Worm (Caenorhabditis elegans): ENCODE data around the gene C45H4.13.

The C45H4.13 gene

ce11 chrV:2150876-2151275, at the start of gene C45H4.13:
TSS of gene C45H4.13 (minus strand) at chrV:2150976.
- TF ChIP-seq hnd-1 (tag; optimal IDR thresholded peaks at IDR 0.05) (no peak), ets-7 (tag; optimal IDR thresholded peaks at IDR 0.05) (no peak), tbx-37 (GFP tag; conservative IDR thresholded peaks at IDR 0.05) (no peak), sea-1 (GFP tag; conservative IDR thresholded peaks at IDR 0.05) (no peak), flt-1 (GFP tag; IDR thresholded peaks at IDR 0.05) (no peak), scrt-1 (GFP tag; IDR thresholded peaks at IDR 0.05) (no peak), ceh-13 (GFP tag; optimal IDR thresholded peaks at IDR 0.05) (no peak), aly-1 (tag; optimal IDR thresholded peaks at IDR 0.05) (no peak), tbx-11 (GFP tag; IDR thresholded peaks at IDR 0.05) (no peak)

DNA sequence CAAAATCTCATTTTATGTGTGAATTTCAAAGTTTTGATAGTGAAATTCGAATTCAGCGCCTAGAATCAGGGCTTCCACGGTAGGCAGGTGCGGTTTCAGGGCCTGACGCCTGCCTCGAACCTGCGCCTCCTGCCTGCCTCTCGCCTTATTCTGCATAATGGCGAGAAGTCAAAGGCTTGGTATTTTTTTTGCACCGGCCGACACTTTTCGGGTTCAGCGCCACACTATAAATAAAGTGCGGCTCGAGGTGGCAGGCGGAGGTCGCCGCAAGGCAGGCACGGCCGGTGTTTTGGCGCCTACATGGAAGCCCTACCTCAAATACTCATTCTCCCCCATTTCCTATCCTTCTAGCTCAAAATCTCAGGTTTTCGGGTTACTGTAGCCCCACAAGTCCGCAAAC, 49.6 kb upstream of the C45H4.13 start:
- no peak for TF ChIP-seq hmg-4 (GFP tag; optimal IDR thresholded peaks at IDR 0.05)
- no peak for TF ChIP-seq hnd-1 (tag; optimal IDR thresholded peaks at IDR 0.05)
- no peak for TF ChIP-seq aly-1 (tag; optimal IDR thresholded peaks at IDR 0.05)
- TF ChIP-seq flt-1 (GFP tag; IDR thresholded peaks at IDR 0.05) = no peak
- TF ChIP-seq ceh-36 (tag; optimal IDR thresholded peaks at IDR 0.05) = no peak
- TF ChIP-seq sea-1 (GFP tag; conservative IDR thresholded peaks at IDR 0.05) = no peak
- no peak for TF ChIP-seq tbx-37 (GFP tag; conservative IDR thresholded peaks at IDR 0.05)
- TF ChIP-seq scrt-1 (GFP tag; IDR thresholded peaks at IDR 0.05) = no peak
- TF ChIP-seq F13C5.2 (tag; optimal IDR thresholded peaks at IDR 0.05) = no peak

ce11 chrV:2199594-2199993, 48.8 kb upstream of the C45H4.13 start:
- TF ChIP-seq hmbx-1 (tag; optimal IDR thresholded peaks at IDR 0.05) (no peak), tra-4 (tag; optimal IDR thresholded peaks at IDR 0.05) (no peak), hmg-4 (GFP tag; optimal IDR thresholded peaks at IDR 0.05) (no peak), tbx-37 (GFP tag; conservative IDR thresholded peaks at IDR 0.05) (no peak)

- TF ChIP-seq hmbx-1 (tag; optimal IDR thresholded peaks at IDR 0.05) (no peak), ceh-13 (GFP tag; optimal IDR thresholded peaks at IDR 0.05) (no peak), scrt-1 (GFP tag; IDR thresholded peaks at IDR 0.05) (no peak), tra-4 (tag; optimal IDR thresholded peaks at IDR 0.05) (no peak), hmg-4 (GFP tag; optimal IDR thresholded peaks at IDR 0.05) (no peak), sea-1 (GFP tag; conservative IDR thresholded peaks at IDR 0.05) (no peak), tbx-37 (GFP tag; conservative IDR thresholded peaks at IDR 0.05) (no peak), hnd-1 (tag; optimal IDR thresholded peaks at IDR 0.05) (no peak), aly-1 (tag; optimal IDR thresholded peaks at IDR 0.05) (no peak), B0310.2 (tag; optimal IDR thresholded peaks at IDR 0.05) (no peak), ama-1 (optimal IDR thresholded peaks at IDR 0.05) (no peak), F13C5.2 (tag; optimal IDR thresholded peaks at IDR 0.05) (no peak), ets-7 (tag; optimal IDR thresholded peaks at IDR 0.05) (no peak), ceh-36 (tag; optimal IDR thresholded peaks at IDR 0.05) (no peak), tbx-11 (GFP tag; IDR thresholded peaks at IDR 0.05) (no peak), pes-1 (GFP tag; IDR thresholded peaks at IDR 0.05) (no peak), flt-1 (GFP tag; IDR thresholded peaks at IDR 0.05) (no peak)
Observed at ce11 chrV:2192117-2192516, 41.3 kb upstream of the C45H4.13 start, which contains the start of gene nhr-13. TSS of gene nhr-13 (plus strand) at chrV:2192485.

ce11 chrV:2191122-2191521, 40.3 kb upstream of the C45H4.13 start, which contains the start of gene srbc-42:
TSS of gene srbc-42 (minus strand) at chrV:2191222.
- TF ChIP-seq sea-1 (GFP tag; conservative IDR thresholded peaks at IDR 0.05) (no peak), ceh-36 (tag; optimal IDR thresholded peaks at IDR 0.05) (no peak), hmbx-1 (tag; optimal IDR thresholded peaks at IDR 0.05) (no peak), hnd-1 (tag; optimal IDR thresholded peaks at IDR 0.05) (no peak), ceh-13 (GFP tag; optimal IDR thresholded peaks at IDR 0.05) (no peak), F13C5.2 (tag; optimal IDR thresholded peaks at IDR 0.05) (no peak), flt-1 (GFP tag; IDR thresholded peaks at IDR 0.05) (no peak), tra-4 (tag; optimal IDR thresholded peaks at IDR 0.05) (no peak), tbx-11 (GFP tag; IDR thresholded peaks at IDR 0.05) (no peak), B0310.2 (tag; optimal IDR thresholded peaks at IDR 0.05) (no peak), tbx-37 (GFP tag; conservative IDR thresholded peaks at IDR 0.05) (no peak), aly-1 (tag; optimal IDR thresholded peaks at IDR 0.05) (no peak), ets-7 (tag; optimal IDR thresholded peaks at IDR 0.05) (no peak)

ce11 chrV:2190383-2190782, 39.6 kb upstream of the C45H4.13 start:
- no peak for TF ChIP-seq aly-1 (tag; optimal IDR thresholded peaks at IDR 0.05)
- TF ChIP-seq hnd-1 (tag; optimal IDR thresholded peaks at IDR 0.05) = no peak
- no peak for TF ChIP-seq hmbx-1 (tag; optimal IDR thresholded peaks at IDR 0.05)
- no peak for TF ChIP-seq tbx-11 (GFP tag; IDR thresholded peaks at IDR 0.05)
- TF ChIP-seq pes-1 (GFP tag; IDR thresholded peaks at IDR 0.05) = no peak
- no peak for TF ChIP-seq hmg-4 (GFP tag; optimal IDR thresholded peaks at IDR 0.05)
- TF ChIP-seq scrt-1 (GFP tag; IDR thresholded peaks at IDR 0.05) = no peak

- TF ChIP-seq ceh-36 (tag; optimal IDR thresholded peaks at IDR 0.05) = no peak
- TF ChIP-seq aly-1 (tag; optimal IDR thresholded peaks at IDR 0.05) = no peak
- no peak for TF ChIP-seq tbx-37 (GFP tag; conservative IDR thresholded peaks at IDR 0.05)
- no peak for TF ChIP-seq ceh-13 (GFP tag; optimal IDR thresholded peaks at IDR 0.05)
- TF ChIP-seq B0310.2 (tag; optimal IDR thresholded peaks at IDR 0.05) = no peak
- TF ChIP-seq sea-1 (GFP tag; conservative IDR thresholded peaks at IDR 0.05) = no peak
- no peak for TF ChIP-seq hmg-4 (GFP tag; optimal IDR thresholded peaks at IDR 0.05)
- no peak for TF ChIP-seq hnd-1 (tag; optimal IDR thresholded peaks at IDR 0.05)
- no peak for TF ChIP-seq flt-1 (GFP tag; IDR thresholded peaks at IDR 0.05)
- TF ChIP-seq scrt-1 (GFP tag; IDR thresholded peaks at IDR 0.05) = no peak
- no peak for TF ChIP-seq ets-7 (tag; optimal IDR thresholded peaks at IDR 0.05)
- no peak for TF ChIP-seq pes-1 (GFP tag; IDR thresholded peaks at IDR 0.05)
- TF ChIP-seq F13C5.2 (tag; optimal IDR thresholded peaks at IDR 0.05) = no peak
- no peak for TF ChIP-seq ama-1 (optimal IDR thresholded peaks at IDR 0.05)
- TF ChIP-seq tra-4 (tag; optimal IDR thresholded peaks at IDR 0.05) = no peak
- no peak for TF ChIP-seq hmbx-1 (tag; optimal IDR thresholded peaks at IDR 0.05)
- no peak for TF ChIP-seq tbx-11 (GFP tag; IDR thresholded peaks at IDR 0.05)
Observed at ce11 chrV:2187864-2188345, 37.1 kb upstream of the C45H4.13 start, which contains the start of gene Y5H2B.3. TSS of gene Y5H2B.3 (plus strand) at chrV:2188295.

- no peak for TF ChIP-seq tbx-37 (GFP tag; conservative IDR thresholded peaks at IDR 0.05)
Observed at ce11 chrV:2185486-2185885, 34.7 kb upstream of the C45H4.13 start.

Data from whole organism, early embryonic.